Fruit fly (Drosophila melanogaster) whole organism, embryonic: ENCODE data around the gene Mrp5.
A peak's percentile ranks its signal among the peaks of the same experiment; 100 is the strongest.

ENCODE experiments used
- Adf1 ChIP-seq: fragments of 200-800 bp; sonication (Bioruptor generic); IDR thresholded peaks from 2 replicates; pipeline ENCODE4 v1.3.6; 2022; ENCODE audit warnings: missing biosample characterization, missing genetic modification characterization
- CG10959 ChIP-seq: fragments of 200-800 bp; sonication (Bioruptor generic); IDR thresholded peaks from 2 replicates; pipeline ENCODE4 v1.3.6; 2022; ENCODE audit warnings: missing biosample characterization, missing genetic modification characterization
- CG13775 ChIP-seq: fragments of 200-800 bp; sonication (Bioruptor generic); optimal IDR thresholded peaks from 3 replicates; lab custom pipeline; 2017; ENCODE audit warnings: missing biosample characterization, mild to moderate bottlenecking, missing genetic modification characterization
- CG16815 ChIP-seq: fragments of 200-800 bp; sonication (Bioruptor generic); optimal IDR thresholded peaks from 3 replicates; lab custom pipeline; 2017; ENCODE audit warnings: missing biosample characterization, mild to moderate bottlenecking, missing genetic modification characterization
- CG17568 ChIP-seq: fragments of 200-800 bp; sonication (Bioruptor generic); optimal IDR thresholded peaks from 2 replicates; lab custom pipeline; 2018; ENCODE audit warnings: missing biosample characterization, mild to moderate bottlenecking, missing genetic modification characterization, moderate library complexity
- CG17612 ChIP-seq: fragments of 200-800 bp; sonication (Bioruptor generic); IDR thresholded peaks from 2 replicates; pipeline ENCODE4 v1.3.6; 2022; ENCODE audit warnings: missing biosample characterization, missing genetic modification characterization
- CG2199 ChIP-seq: fragments of 200-800 bp; sonication (Bioruptor generic); IDR thresholded peaks from 3 replicates; pipeline ENCODE4 v1.3.6; 2022; ENCODE audit warnings: missing biosample characterization, missing genetic modification characterization
- CG30020 ChIP-seq: fragments of 200-800 bp; optimal IDR thresholded peaks from 2 replicates; lab custom pipeline; 2019; ENCODE audit warnings: missing biosample characterization, mild to moderate bottlenecking, missing genetic modification characterization, moderate library complexity
- CG31441 ChIP-seq: fragments of 200-800 bp; sonication (Bioruptor generic); IDR thresholded peaks from 2 replicates; pipeline ENCODE4 v1.3.6; 2022; ENCODE audit warnings: missing biosample characterization, missing genetic modification characterization
- CG34224 ChIP-seq: fragments of 200-800 bp; sonication (Bioruptor generic); IDR thresholded peaks from 3 replicates; pipeline ENCODE4 v1.3.6; 2022; ENCODE audit warnings: missing biosample characterization, missing genetic modification characterization; ENCODE audit not compliant: partially characterized antibody
- CG34376 ChIP-seq: fragments of 200-800 bp; sonication (Bioruptor generic); optimal IDR thresholded peaks from 2 replicates; lab custom pipeline; 2018; ENCODE audit warnings: missing biosample characterization, mild to moderate bottlenecking, missing genetic modification characterization
- CG4617 ChIP-seq: fragments of 200-800 bp; sonication (Bioruptor generic); optimal IDR thresholded peaks from 3 replicates; lab custom pipeline; 2016; ENCODE audit warnings: missing biosample characterization, missing genetic modification characterization, borderline replicate concordance
- CG4854 ChIP-seq: fragments of 200-800 bp; sonication (Bioruptor generic); optimal IDR thresholded peaks from 2 replicates; lab custom pipeline; 2016; ENCODE audit warnings: missing biosample characterization, missing genetic modification characterization, inconsistent platforms
- CG6254 ChIP-seq: fragments of 200-800 bp; sonication (Bioruptor generic); optimal IDR thresholded peaks from 3 replicates; lab custom pipeline; 2017; ENCODE audit warnings: mild to moderate bottlenecking, missing biosample characterization, missing genetic modification reagents, missing genetic modification characterization
- CG7357 ChIP-seq: fragments of 200-800 bp; sonication (Bioruptor generic); IDR thresholded peaks from 3 replicates; pipeline ENCODE4 v1.3.6; 2022; ENCODE audit warnings: missing biosample characterization, missing genetic modification characterization
- CG8089 ChIP-seq: fragments of 200-800 bp; sonication (Bioruptor generic); optimal IDR thresholded peaks from 3 replicates; lab custom pipeline; 2016; ENCODE audit warnings: missing biosample characterization, missing genetic modification characterization
- CG9932 ChIP-seq: fragments of 200-800 bp; sonication (Bioruptor generic); IDR thresholded peaks from 2 replicates; pipeline ENCODE4 v1.3.6; 2022; ENCODE audit warnings: missing biosample characterization, missing genetic modification characterization
- Camta ChIP-seq: fragments of 200-800 bp; sonication (Bioruptor generic); optimal IDR thresholded peaks from 2 replicates; lab custom pipeline; 2016; ENCODE audit warnings: missing biosample characterization, missing genetic modification characterization
- Eip74EF ChIP-seq, 2 experiments: fragments of 200-800 bp in 1 of 2; fragments of >200 bp in 1 of 2; sonication (Bioruptor generic) in 1 of 2; optimal IDR thresholded peaks; 2 replicates each; lab custom pipeline; 2017 to 2019; ENCODE audit warnings: missing biosample characterization in 2 of 2, missing genetic modification characterization in 2 of 2, mild to moderate bottlenecking in 1 of 2, moderate library complexity in 1 of 2
- HLH54F ChIP-seq: fragments of 200-800 bp; sonication (Bioruptor generic); optimal IDR thresholded peaks from 3 replicates; lab custom pipeline; 2016; ENCODE audit warnings: missing biosample characterization, missing genetic modification characterization
- HLHmδ ChIP-seq: fragments of 200-800 bp; sonication (Bioruptor generic); optimal IDR thresholded peaks from 2 replicates; lab custom pipeline; 2018; ENCODE audit warnings: missing biosample characterization, mild to moderate bottlenecking, missing genetic modification characterization, moderate library complexity
- Hey ChIP-seq: fragments of 200-800 bp; sonication (Bioruptor generic); optimal IDR thresholded peaks from 3 replicates; lab custom pipeline; 2018; ENCODE audit warnings: missing biosample characterization, mild to moderate bottlenecking, missing genetic modification characterization
- Hr3 ChIP-seq: fragments of 200-800 bp; sonication (Bioruptor generic); optimal IDR thresholded peaks from 3 replicates; lab custom pipeline; 2016; ENCODE audit warnings: missing biosample characterization, missing genetic modification characterization
- Lim3 ChIP-seq: fragments of 200-800 bp; sonication (Bioruptor generic); IDR thresholded peaks from 2 replicates; pipeline ENCODE4 v1.3.6; 2022; ENCODE audit warnings: missing biosample characterization, missing genetic modification characterization
- Rx ChIP-seq: fragments of 200-800 bp; sonication (Bioruptor generic); IDR thresholded peaks from 2 replicates; pipeline ENCODE4 v1.3.6; 2022; ENCODE audit warnings: missing biosample characterization, missing genetic modification characterization
- Taf1 ChIP-seq: fragments of 200-800 bp; sonication (Bioruptor generic); IDR thresholded peaks from 2 replicates; pipeline ENCODE4 v1.3.6; 2022; ENCODE audit warnings: missing biosample characterization, missing genetic modification characterization
- Xrp1 ChIP-seq: fragments of 200-800 bp; sonication (Bioruptor generic); IDR thresholded peaks from 2 replicates; pipeline ENCODE4 v1.3.6; 2022; ENCODE audit warnings: missing biosample characterization, missing genetic modification characterization
- ab ChIP-seq: fragments of 200-800 bp; sonication (Bioruptor generic); optimal IDR thresholded peaks from 2 replicates; lab custom pipeline; 2016; ENCODE audit warnings: missing biosample characterization, missing genetic modification characterization
- ash1 ChIP-seq: fragments of 200-800 bp; sonication (Bioruptor generic); optimal IDR thresholded peaks from 2 replicates; lab custom pipeline; 2018; ENCODE audit warnings: missing biosample characterization, mild to moderate bottlenecking, missing genetic modification characterization
- chinmo ChIP-seq: fragments of 200-800 bp; sonication (Bioruptor generic); IDR thresholded peaks from 4 replicates; pipeline ENCODE4 v1.3.6; 2022; ENCODE audit warnings: missing biosample characterization, missing genetic modification characterization; ENCODE audit not compliant: partially characterized antibody
- danr ChIP-seq: fragments of 200-800 bp; sonication (Bioruptor generic); IDR thresholded peaks from 2 replicates; pipeline ENCODE4 v1.3.6; 2022; ENCODE audit warnings: missing biosample characterization, missing genetic modification characterization
- dimm ChIP-seq: fragments of 200-800 bp; sonication (Bioruptor generic); IDR thresholded peaks from 2 replicates; pipeline ENCODE4 v1.3.6; 2022; ENCODE audit warnings: missing biosample characterization, missing genetic modification characterization
- fd102C ChIP-seq: fragments of 200-800 bp; sonication (Bioruptor generic); optimal IDR thresholded peaks from 2 replicates; lab custom pipeline; 2018; ENCODE audit warnings: missing biosample characterization, mild to moderate bottlenecking, missing genetic modification characterization, moderate library complexity
- fru ChIP-seq: fragments of >200 bp; optimal IDR thresholded peaks from 2 replicates; lab custom pipeline; 2017
- grau ChIP-seq: fragments of 200-800 bp; optimal IDR thresholded peaks from 3 replicates; lab custom pipeline; 2019; ENCODE audit warnings: missing biosample characterization, mild to moderate bottlenecking, missing genetic modification characterization, moderate library complexity
- ken ChIP-seq: fragments of 200-800 bp; sonication (Bioruptor generic); IDR thresholded peaks from 3 replicates; pipeline ENCODE4 v1.3.6; 2022; ENCODE audit warnings: missing biosample characterization, missing genetic modification characterization
- knrl ChIP-seq: fragments of 200-800 bp; sonication (Bioruptor generic); IDR thresholded peaks from 3 replicates; pipeline ENCODE4 v1.3.6; 2022; ENCODE audit warnings: missing biosample characterization, missing genetic modification characterization; ENCODE audit not compliant: partially characterized antibody
- lab ChIP-seq: fragments of 200-800 bp; sonication (Bioruptor generic); optimal IDR thresholded peaks from 3 replicates; lab custom pipeline; 2017; ENCODE audit warnings: missing biosample characterization, missing genetic modification characterization, mild to moderate bottlenecking, moderate library complexity, missing genetic modification reagents
- maf-S ChIP-seq: fragments of 200-800 bp; sonication (Bioruptor generic); optimal IDR thresholded peaks from 2 replicates; lab custom pipeline; 2016; ENCODE audit warnings: missing biosample characterization, missing genetic modification characterization
- mirr ChIP-seq: fragments of 200-800 bp; sonication (Bioruptor generic); optimal IDR thresholded peaks from 3 replicates; lab custom pipeline; 2018; ENCODE audit warnings: missing biosample characterization, mild to moderate bottlenecking, missing genetic modification characterization
- mld ChIP-seq: fragments of 200-800 bp; sonication (Bioruptor generic); IDR thresholded peaks from 3 replicates; pipeline ENCODE4 v1.3.6; 2022; ENCODE audit warnings: missing biosample characterization, missing genetic modification characterization; ENCODE audit not compliant: partially characterized antibody
- phol ChIP-seq: fragments of 200-800 bp; sonication (Bioruptor generic); optimal IDR thresholded peaks from 3 replicates; lab custom pipeline; 2018; ENCODE audit warnings: missing biosample characterization, mild to moderate bottlenecking, missing genetic modification characterization, moderate library complexity
- rib ChIP-seq: fragments of 200-800 bp; sonication (Bioruptor generic); IDR thresholded peaks from 2 replicates; pipeline ENCODE4 v1.3.6; 2022; ENCODE audit warnings: missing biosample characterization, missing genetic modification characterization
- sob ChIP-seq: fragments of 200-800 bp; sonication (Bioruptor generic); IDR thresholded peaks from 2 replicates; pipeline ENCODE4 v1.3.6; 2022; ENCODE audit warnings: missing biosample characterization, missing genetic modification characterization
- unc-4 ChIP-seq: fragments of 200-800 bp; sonication (Bioruptor generic); IDR thresholded peaks from 2 replicates; pipeline ENCODE4 v1.3.6; 2022; ENCODE audit warnings: missing biosample characterization, missing genetic modification characterization; ENCODE audit not compliant: partially characterized antibody

The Mrp5 gene

DNA sequence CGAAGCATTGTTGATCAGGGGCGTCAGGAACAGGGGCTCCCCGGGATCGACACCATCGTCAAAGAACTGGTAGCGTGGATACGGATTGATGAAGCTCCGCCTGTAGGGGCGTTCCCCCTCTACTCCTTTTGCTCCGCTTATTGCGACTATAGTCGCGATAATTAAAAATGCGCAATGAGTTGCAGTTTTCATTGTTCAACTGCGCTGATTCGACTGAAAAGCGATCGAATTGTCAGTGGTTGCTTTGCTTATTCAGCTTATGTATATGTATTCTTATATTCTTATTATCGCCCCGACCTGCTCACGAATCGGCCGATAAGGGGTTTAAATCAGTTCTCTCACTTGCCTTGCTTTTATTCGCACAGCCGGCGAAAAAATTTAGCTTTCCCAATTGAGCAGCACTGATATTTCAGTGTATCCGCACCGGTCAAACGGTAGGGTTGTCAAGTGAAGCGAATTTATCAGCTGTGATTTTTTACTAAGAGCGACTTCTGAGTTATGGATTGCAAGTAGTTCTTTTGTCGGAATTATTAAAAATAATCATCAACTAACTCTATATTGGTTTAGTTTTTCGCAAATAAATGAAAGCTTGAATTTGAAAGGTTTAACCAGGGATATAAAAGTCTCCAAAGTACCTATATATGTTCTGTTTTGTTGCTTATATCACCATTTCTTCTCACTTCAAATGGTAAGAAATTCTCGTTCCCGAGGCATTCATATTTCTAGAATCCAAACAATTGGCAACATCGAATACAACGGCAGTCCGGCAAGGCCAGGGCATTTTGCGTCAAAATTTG is 11.3 kb downstream of the Mrp5 start, which contains the start of the genes CG4572 and CG4686 (continued):
- TF ChIP-seq HLHmδ (GFP tag; lab: Kevin White, UChicago) (no peak), sob (GFP tag; lab: Robert Waterston, UW) (peak; percentile 83), CG9932 (GFP tag; lab: Robert Waterston, UW) (peak; percentile 71), CG17568 (GFP tag; lab: Kevin White, UChicago) (no peak), Xrp1 (GFP tag; lab: Robert Waterston, UW) (peak; percentile 71), Adf1 (GFP tag; lab: Robert Waterston, UW) (peak; percentile 51; the same call in 1 of the 2 replicates), mld (GFP tag; lab: Robert Waterston, UW) (no peak), dimm (no peak), CG34224 (GFP tag; lab: Robert Waterston, UW) (no peak), unc-4 (GFP tag; lab: Robert Waterston, UW) (0 out of 2 replicates have a peak, but pooled peaks have one; percentile 39), Hr3 (GFP tag; lab: Kevin White, UChicago) (peak; percentile 72), ken (peak; percentile 54; the same call in 1 of the 3 replicates), knrl (GFP tag; lab: Robert Waterston, UW) (peak; percentile 56; the same call in 1 of the 3 replicates)

DNA sequence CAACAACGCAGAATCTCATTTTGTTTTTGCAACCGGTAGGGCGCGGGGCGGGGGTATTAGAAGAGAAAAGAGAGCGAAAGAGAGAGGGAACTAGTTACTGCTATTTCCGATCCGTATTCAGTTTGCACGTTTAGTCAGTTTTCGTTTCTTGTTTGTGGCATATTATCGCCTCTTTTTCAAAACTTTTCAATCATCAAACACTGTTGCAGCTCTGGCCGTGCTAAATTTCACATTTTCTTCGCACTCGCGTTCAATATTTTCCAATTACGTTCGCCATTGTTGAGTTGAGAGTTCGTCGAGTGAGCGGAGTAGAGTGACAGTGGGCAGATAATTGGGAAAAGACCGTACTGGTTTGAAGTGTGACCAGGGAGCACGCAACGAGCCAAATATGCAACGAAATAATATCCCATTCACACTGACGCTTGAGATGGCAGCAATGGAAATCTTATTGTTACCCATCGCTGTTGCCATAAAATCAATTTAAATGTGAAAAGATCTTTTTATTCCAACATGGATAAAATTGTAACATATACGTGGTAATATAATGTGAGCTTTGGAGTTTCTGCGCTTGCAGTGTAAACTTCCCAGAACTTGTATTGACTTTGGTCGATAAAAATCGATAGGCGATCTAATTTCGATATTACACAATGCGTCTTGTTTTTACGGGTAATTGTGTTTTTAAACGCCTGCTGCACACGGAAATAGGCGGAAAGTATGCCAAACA is 14.3 kb downstream of the Mrp5 start, which contains the start of the genes Ire1 and Mrm2:
Ire1 (minus strand) TSS at position 296 of the 724 bp plus-strand sequence.
Mrm2 (plus strand) TSS at position 615 of the 724 bp plus-strand sequence.
- TF ChIP-seq Eip74EF (GFP tag; optimal IDR thresholded peaks at IDR 0.05; lab: Kevin White, UChicago) (peak in 1 of 2 experiments; percentile 98), CG8089 (GFP tag; lab: Kevin White, UChicago) (peak; percentile 61), Hey (tag; lab: Kevin White, UChicago) (no peak), grau (tag; lab: Kevin White, UChicago) (peak; percentile 82), Taf1 (peak; percentile 43; the same call in 1 of the 2 replicates), CG34376 (GFP tag; lab: Kevin White, UChicago) (peak; percentile 69), CG2199 (no peak), knrl (GFP tag; lab: Robert Waterston, UW) (peak; percentile 85), CG6254 (GFP tag; lab: Kevin White, UChicago) (peak; percentile 39), Camta (GFP tag; lab: Kevin White, UChicago) (peak; percentile 86), CG7357 (GFP tag; lab: Robert Waterston, UW) (peak; percentile 100), ab (GFP tag; lab: Kevin White, UChicago) (peak; percentile 87), CG4617 (GFP tag; lab: Kevin White, UChicago) (peak; percentile 94), phol (tag; lab: Kevin White, UChicago) (peak; percentile 91), CG17612 (peak; percentile 71), CG30020 (tag; lab: Kevin White, UChicago) (peak; percentile 97), ash1 (GFP tag; lab: Kevin White, UChicago) (no peak), maf-S (peak; percentile 84), HLH54F (GFP tag; lab: Kevin White, UChicago) (peak; percentile 92), fd102C (no peak), Rx (GFP tag; lab: Robert Waterston, UW) (peak; percentile 84), Lim3 (GFP tag; lab: Robert Waterston, UW) (no peak), ken (peak; percentile 79), CG13775 (GFP tag; lab: Kevin White, UChicago) (peak; percentile 84), mirr (peak; percentile 29), CG31441 (GFP tag; lab: Robert Waterston, UW) (peak; percentile 69), danr (GFP tag; lab: Robert Waterston, UW) (peak; percentile 46; the same call in 1 of the 2 replicates), CG4854 (GFP tag; lab: Kevin White, UChicago) (peak; percentile 70), lab (GFP tag; lab: Kevin White, UChicago) (peak; percentile 75), CG16815 (GFP tag; lab: Kevin White, UChicago) (peak; percentile 80), rib (GFP tag; lab: Robert Waterston, UW) (peak; percentile 32; the same call in 1 of the 2 replicates), CG10959 (GFP tag; lab: Robert Waterston, UW) (peak; percentile 63), fru (lab: Kevin White, UChicago) (no peak), chinmo (GFP tag; lab: Robert Waterston, UW) (peak; percentile 80; the same call in 1 of the 4 replicates)
